Worm (Caenorhabditis elegans): ENCODE data around the gene C27A7.8.

The C27A7.8 gene

DNA sequence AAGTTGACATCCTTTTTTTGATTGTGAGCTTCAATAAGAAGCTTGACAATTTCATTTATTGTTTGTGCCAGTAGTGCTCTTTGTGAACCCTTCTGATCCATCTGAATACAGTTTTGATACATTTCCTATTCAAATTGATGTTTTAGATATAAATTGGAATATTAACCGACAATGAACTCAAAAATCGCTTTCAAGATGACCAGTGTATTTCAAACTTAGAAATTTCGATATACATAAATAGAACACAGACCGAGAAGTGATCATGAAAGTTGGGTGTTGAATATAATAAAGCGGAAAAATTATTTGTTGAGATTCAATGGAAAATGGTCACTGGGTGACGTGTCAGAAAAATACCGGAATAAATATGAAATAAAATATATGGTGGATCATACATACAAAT is 28.4 kb downstream of the C27A7.8 start, which contains the start of gene elpc-3:
Gene elpc-3 (minus strand): TSS at position 101 of the 400 bp plus-strand sequence.
- no peak for TF ChIP-seq ceh-43 (GFP tag; optimal IDR thresholded peaks at IDR 0.05)
- TF ChIP-seq cnd-1 (tag; optimal IDR thresholded peaks at IDR 0.05): no peak
- TF ChIP-seq ztf-11 (tag; optimal IDR thresholded peaks at IDR 0.05): no peak
- no peak for TF ChIP-seq ceh-83 (GFP tag; optimal IDR thresholded peaks at IDR 0.05)
- no peak for TF ChIP-seq elt-3 (tag; optimal IDR thresholded peaks at IDR 0.05)
- no peak for TF ChIP-seq blmp-1 (tag; optimal IDR thresholded peaks at IDR 0.05)
- no peak for TF ChIP-seq flh-1 (GFP tag; optimal IDR thresholded peaks at IDR 0.05)
- TF ChIP-seq nhr-12 (tag; optimal IDR thresholded peaks at IDR 0.05): no peak
- TF ChIP-seq bed-3 (GFP tag; optimal IDR thresholded peaks at IDR 0.05): no peak
- no peak for TF ChIP-seq zip-8 (tag; optimal IDR thresholded peaks at IDR 0.05)

DNA sequence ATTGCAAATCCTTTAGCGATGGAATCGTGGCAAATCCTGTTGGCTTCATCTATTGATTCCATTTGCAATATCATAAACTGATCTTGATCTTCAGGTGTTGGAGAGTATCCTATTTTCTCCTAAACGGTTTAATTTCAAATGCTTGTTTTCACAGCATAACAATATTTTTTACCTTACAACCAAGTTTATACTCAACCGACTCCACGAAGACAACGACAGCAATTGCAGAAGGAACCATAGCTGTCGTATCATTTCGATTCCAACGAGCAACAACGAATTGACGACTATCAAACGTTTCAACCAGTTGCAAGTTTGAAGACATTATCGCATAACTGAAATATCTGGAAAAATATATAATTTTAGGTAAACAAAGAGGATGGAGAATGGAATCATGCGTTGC is 30.9 kb downstream of the C27A7.8 start, which contains the start of gene usip-1:
Gene usip-1 (minus strand): TSS at position 341 of the 400 bp plus-strand sequence.
- TF ChIP-seq tbx-8 (GFP tag; optimal IDR thresholded peaks at IDR 0.05): no peak
- no peak for TF ChIP-seq nhr-28 (tag; optimal IDR thresholded peaks at IDR 0.05)
- TF ChIP-seq mls-2 (tag; optimal IDR thresholded peaks at IDR 0.05): no peak
- no peak for TF ChIP-seq snpc-4 (tag; optimal IDR thresholded peaks at IDR 0.05)
- TF ChIP-seq sptf-1 (tag; optimal IDR thresholded peaks at IDR 0.05): no peak
- no peak for TF ChIP-seq nhr-2 (tag; optimal IDR thresholded peaks at IDR 0.05)
- no peak for TF ChIP-seq nhr-76 (tag; optimal IDR thresholded peaks at IDR 0.05)
- no peak for TF ChIP-seq ztf-11 (tag; optimal IDR thresholded peaks at IDR 0.05)
- no peak for TF ChIP-seq unc-39 (tag; optimal IDR thresholded peaks at IDR 0.05)
- TF ChIP-seq ceh-83 (GFP tag; optimal IDR thresholded peaks at IDR 0.05): no peak
- no peak for TF ChIP-seq unc-62 (GFP tag; optimal IDR thresholded peaks at IDR 0.05)
- TF ChIP-seq pha-4 (tag; optimal IDR thresholded peaks at IDR 0.05): no peak
- no peak for TF ChIP-seq bed-3 (GFP tag; optimal IDR thresholded peaks at IDR 0.05)
- no peak for TF ChIP-seq cnd-1 (tag; optimal IDR thresholded peaks at IDR 0.05)
- TF ChIP-seq nhr-12 (tag; optimal IDR thresholded peaks at IDR 0.05): no peak
- no peak for TF ChIP-seq blmp-1 (tag; optimal IDR thresholded peaks at IDR 0.05)
- no peak for TF ChIP-seq unc-120 (tag; optimal IDR thresholded peaks at IDR 0.05; ENCODE audit: poor library complexity, severe bottlenecking)
- TF ChIP-seq lin-32 (GFP tag; optimal IDR thresholded peaks at IDR 0.05): no peak
- TF ChIP-seq hlh-1 (tag; optimal IDR thresholded peaks at IDR 0.05): no peak
- TF ChIP-seq elt-1 (tag; optimal IDR thresholded peaks at IDR 0.05; ENCODE audit: borderline replicate concordance, insufficient read depth): no peak

ce11 chrV:12184308-12184999 is 31.5 kb downstream of the C27A7.8 start, which contains the start of gene srd-4:
Gene srd-4, plus strand, starts transcription at chrV:12184949.
- TF ChIP-seq sem-2 (GFP tag; optimal IDR thresholded peaks at IDR 0.05) (no peak), lsy-2 (tag; optimal IDR thresholded peaks at IDR 0.05) (peak; percentile 39), pha-4 (tag; optimal IDR thresholded peaks at IDR 0.05) (peak; percentile 15), zip-8 (tag; optimal IDR thresholded peaks at IDR 0.05) (no peak)

DNA sequence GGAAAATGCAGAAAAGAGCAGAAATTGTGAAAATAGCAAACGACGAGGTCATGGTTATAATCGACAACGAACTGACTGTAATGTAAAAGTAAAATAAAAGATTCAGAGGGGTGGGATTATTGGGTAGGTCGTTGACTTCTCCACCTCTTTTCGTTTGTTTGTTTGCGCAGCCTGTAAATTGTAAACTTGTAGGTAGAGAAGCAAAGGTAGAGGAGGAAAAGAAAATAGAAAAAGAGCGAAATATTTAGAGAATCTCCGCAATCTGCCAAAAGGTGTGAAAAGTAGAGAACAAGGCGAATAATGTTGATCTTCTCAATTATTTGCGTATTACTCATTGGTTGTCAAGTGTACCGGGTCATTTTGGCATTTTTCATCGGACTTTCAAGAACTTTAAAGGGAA is 34.4 kb downstream of the C27A7.8 start, which contains the start of gene ZK863.8:
Gene ZK863.8 (minus strand): TSS at position 173 of the 400 bp plus-strand sequence.
- no peak for TF ChIP-seq elt-1 (tag; optimal IDR thresholded peaks at IDR 0.05; ENCODE audit: borderline replicate concordance, insufficient read depth)
- TF ChIP-seq blmp-1 (tag; optimal IDR thresholded peaks at IDR 0.05): no peak
- TF ChIP-seq sem-2 (GFP tag; optimal IDR thresholded peaks at IDR 0.05): no peak
- TF ChIP-seq nhr-76 (tag; optimal IDR thresholded peaks at IDR 0.05): no peak
- no peak for TF ChIP-seq M03D4.4 (tag; optimal IDR thresholded peaks at IDR 0.05)
- no peak for TF ChIP-seq sptf-1 (tag; optimal IDR thresholded peaks at IDR 0.05)
- TF ChIP-seq ham-2 (GFP tag; optimal IDR thresholded peaks at IDR 0.05): no peak
- TF ChIP-seq elt-3 (tag; optimal IDR thresholded peaks at IDR 0.05): no peak
- no peak for TF ChIP-seq nhr-28 (tag; optimal IDR thresholded peaks at IDR 0.05)
- TF ChIP-seq cnd-1 (tag; optimal IDR thresholded peaks at IDR 0.05): no peak
- TF ChIP-seq unc-39 (tag; optimal IDR thresholded peaks at IDR 0.05): no peak
- no peak for TF ChIP-seq ceh-83 (GFP tag; optimal IDR thresholded peaks at IDR 0.05)
- no peak for TF ChIP-seq mep-1 (tag; optimal IDR thresholded peaks at IDR 0.05)
- no peak for TF ChIP-seq hlh-1 (tag; optimal IDR thresholded peaks at IDR 0.05)
- no peak for TF ChIP-seq mab-5 (tag; optimal IDR thresholded peaks at IDR 0.05)
- no peak for TF ChIP-seq drap-1 (GFP tag; optimal IDR thresholded peaks at IDR 0.05)
- no peak for TF ChIP-seq lin-13 (tag; optimal IDR thresholded peaks at IDR 0.05)
- no peak for TF ChIP-seq lin-32 (GFP tag; optimal IDR thresholded peaks at IDR 0.05)

All from whole organism, mixed stage, embryonic.